Worm (Caenorhabditis elegans) whole organism, L1 larva: ENCODE data around the gene fbxb-58.

Experiments
- aly-2 ChIP-seq: fragments of 150-350 bp; optimal IDR thresholded peaks from 2 replicates; lab custom pipeline; 2014; ENCODE audit warnings: missing biosample characterization, missing genetic modification characterization
- dpl-1 ChIP-seq, 3 experiments: fragments of 150-350 bp in 2 of 3; sonication (generic microtip) in 1 of 3; optimal IDR thresholded peaks; 2 replicates each; lab custom pipeline; 2014 to 2017; ENCODE audit warnings: missing biosample characterization in 3 of 3, missing genetic modification characterization in 3 of 3, missing genetic modification reagents in 3 of 3
- lin-35 ChIP-seq, 2 experiments: fragments of 150-350 bp; optimal IDR thresholded peaks; 2 replicates each; lab custom pipeline; 2014; ENCODE audit warnings: missing biosample characterization in 2 of 2, missing genetic modification characterization in 2 of 2, missing genetic modification reagents in 2 of 2
- mdl-1 ChIP-seq, 2 experiments: fragments of 150-350 bp; optimal IDR thresholded peaks; 2 replicates each; lab custom pipeline; 2014 to 2017; ENCODE audit warnings: missing biosample characterization in 2 of 2, missing genetic modification characterization in 2 of 2, inconsistent platforms in 1 of 2
- mef-2 ChIP-seq: fragments of 150-350 bp; optimal IDR thresholded peaks from 2 replicates; lab custom pipeline; 2014; ENCODE audit warnings: missing biosample characterization, missing genetic modification characterization
- nhr-71 ChIP-seq: sonication (generic microtip); optimal IDR thresholded peaks from 2 replicates; lab custom pipeline; 2016; ENCODE audit warnings: mild to moderate bottlenecking, missing genetic modification characterization, moderate library complexity, missing compliant biosample characterization
- nhr-76 ChIP-seq: sonication (generic microtip); optimal IDR thresholded peaks from 2 replicates; lab custom pipeline; 2017; ENCODE audit warnings: missing biosample characterization, missing genetic modification characterization
- nhr-90 ChIP-seq: sonication (generic microtip); optimal IDR thresholded peaks from 2 replicates; lab custom pipeline; 2016; ENCODE audit warnings: mild to moderate bottlenecking, missing genetic modification characterization, missing compliant biosample characterization; ENCODE audit not compliant: poor library complexity
- pag-3 ChIP-seq: sonication (generic microtip); optimal IDR thresholded peaks from 2 replicates; lab custom pipeline; 2017; ENCODE audit warnings: missing genetic modification characterization, mild to moderate bottlenecking, missing compliant biosample characterization, antibody characterized with exemption, borderline replicate concordance; ENCODE audit not compliant: insufficient read depth
- unc-130 ChIP-seq: fragments of 150-350 bp; optimal IDR thresholded peaks from 2 replicates; lab custom pipeline; 2017; ENCODE audit warnings: missing biosample characterization, missing genetic modification characterization, inconsistent platforms
- unc-62 ChIP-seq: fragments of 150-350 bp; optimal IDR thresholded peaks from 2 replicates; lab custom pipeline; 2014; ENCODE audit warnings: missing biosample characterization, missing genetic modification reagents, missing genetic modification characterization
- vab-15 ChIP-seq: sonication (generic microtip); optimal IDR thresholded peaks from 2 replicates; lab custom pipeline; 2017; ENCODE audit warnings: missing genotype, mild to moderate bottlenecking, missing genetic modification characterization, missing compliant biosample characterization
- ztf-4 ChIP-seq: fragments of 150-350 bp; optimal IDR thresholded peaks from 2 replicates; lab custom pipeline; 2014; ENCODE audit warnings: missing biosample characterization, missing genetic modification characterization

DNA sequence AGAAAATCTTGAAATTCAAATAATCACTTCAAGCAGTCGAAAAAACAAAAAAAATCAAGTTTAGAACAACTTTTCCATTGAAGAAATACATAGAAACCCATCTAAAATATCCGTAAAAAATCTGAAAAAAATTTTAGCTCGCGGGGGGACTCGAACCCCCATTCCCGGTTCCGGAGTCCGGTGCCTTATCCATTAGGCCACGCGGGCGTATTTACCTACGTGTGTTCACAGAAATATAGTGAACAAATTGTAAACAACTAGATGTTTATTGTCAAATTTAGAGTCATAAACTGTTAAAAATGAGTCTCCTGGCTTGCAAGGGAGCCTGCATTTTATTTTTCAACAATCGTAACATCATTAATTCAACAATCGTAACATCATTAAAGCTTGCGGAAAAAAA is 1.8 kb downstream of the fbxb-58 start:
- no peak for TF ChIP-seq aly-2 (tag; lab: Kevin White, UChicago)
- TF ChIP-seq nhr-90 (tag; lab: Kevin White, UChicago), result no peak
- TF ChIP-seq unc-62 (GFP tag; lab: Kevin White, UChicago), result no peak
- no peak for TF ChIP-seq mef-2 (tag; lab: Kevin White, UChicago)
- no peak for TF ChIP-seq pag-3 (tag; lab: Kevin White, UChicago)
- TF ChIP-seq dpl-1 (GFP tag; optimal IDR thresholded peaks at IDR 0.05; lab: Kevin White, UChicago), result no peak
- TF ChIP-seq mdl-1 (tag; optimal IDR thresholded peaks at IDR 0.05; lab: Kevin White, UChicago), result no peak
- no peak for TF ChIP-seq ztf-4 (tag; lab: Kevin White, UChicago)
- no peak for TF ChIP-seq vab-15 (tag; lab: Kevin White, UChicago)
- no peak for TF ChIP-seq lin-35 (GFP tag; optimal IDR thresholded peaks at IDR 0.05; lab: Kevin White, UChicago)
- no peak for TF ChIP-seq nhr-71
- no peak for TF ChIP-seq nhr-76 (tag; lab: Kevin White, UChicago)
- no peak for TF ChIP-seq unc-130 (tag; lab: Kevin White, UChicago)
